Fruit fly (Drosophila melanogaster) whole organism, prepupa: ENCODE data around the gene CG31213.

Experiments
- Blimp-1 ChIP-seq: fragments of 200-800 bp; sonication (Bioruptor generic); optimal IDR thresholded peaks from 3 replicates; lab custom pipeline; 2017; ENCODE audit warnings: missing biosample characterization, missing genetic modification characterization, mild to moderate bottlenecking, moderate library complexity, missing genetic modification reagents
- CG10631 ChIP-seq: fragments of 200-800 bp; sonication (Bioruptor generic); optimal IDR thresholded peaks from 2 replicates; lab custom pipeline; 2016; ENCODE audit warnings: missing biosample characterization, missing genetic modification characterization
- CG10669 ChIP-seq: fragments of 200-800 bp; sonication (Bioruptor generic); optimal IDR thresholded peaks from 3 replicates; lab custom pipeline; 2018; ENCODE audit warnings: missing biosample characterization, mild to moderate bottlenecking, missing genetic modification characterization, moderate library complexity
- CG11762 ChIP-seq: fragments of 200-800 bp; sonication (Bioruptor generic); optimal IDR thresholded peaks from 3 replicates; lab custom pipeline; 2016; ENCODE audit warnings: missing biosample characterization, missing genetic modification characterization; ENCODE audit not compliant: insufficient read depth
- CG11902 ChIP-seq: fragments of 200-800 bp; sonication (Bioruptor generic); optimal IDR thresholded peaks from 3 replicates; lab custom pipeline; 2016; ENCODE audit warnings: missing biosample characterization, missing genetic modification characterization
- CG15336 ChIP-seq: fragments of 200-800 bp; sonication (Bioruptor generic); IDR thresholded peaks from 2 replicates; pipeline ENCODE4 v1.3.6; 2022; ENCODE audit warnings: missing biosample characterization, missing genetic modification characterization
- CG3032 ChIP-seq: fragments of 200-800 bp; optimal IDR thresholded peaks from 2 replicates; lab custom pipeline; 2019; ENCODE audit warnings: missing biosample characterization, mild to moderate bottlenecking, missing genetic modification characterization, moderate library complexity
- CG31627 ChIP-seq: fragments of 200-800 bp; sonication (Bioruptor generic); optimal IDR thresholded peaks from 3 replicates; lab custom pipeline; 2016; ENCODE audit warnings: missing biosample characterization, missing genetic modification characterization
- CG32006 ChIP-seq: fragments of 200-800 bp; sonication (Bioruptor generic); optimal IDR thresholded peaks from 3 replicates; lab custom pipeline; 2017; ENCODE audit warnings: missing biosample characterization, mild to moderate bottlenecking, missing genetic modification characterization
- CG34406 ChIP-seq: fragments of 200-800 bp; sonication (Bioruptor generic); optimal IDR thresholded peaks from 3 replicates; lab custom pipeline; 2016; ENCODE audit warnings: missing biosample characterization, missing genetic modification characterization
- CG3919 ChIP-seq: fragments of 200-800 bp; sonication (Bioruptor generic); optimal IDR thresholded peaks from 3 replicates; lab custom pipeline; 2016; ENCODE audit warnings: missing biosample characterization, missing genetic modification characterization
- CG6163 ChIP-seq: fragments of 200-800 bp; sonication (Bioruptor generic); IDR thresholded peaks from 3 replicates; pipeline ENCODE4 v1.3.6; 2022; ENCODE audit warnings: missing biosample characterization, missing genetic modification characterization
- CG6792 ChIP-seq: fragments of 200-800 bp; sonication (Bioruptor generic); optimal IDR thresholded peaks from 3 replicates; lab custom pipeline; 2016; ENCODE audit warnings: missing biosample characterization, missing genetic modification characterization
- CG8119 ChIP-seq: fragments of 200-800 bp; sonication (Bioruptor generic); IDR thresholded peaks from 3 replicates; pipeline ENCODE4 v1.3.6; 2022; ENCODE audit warnings: missing biosample characterization, missing genetic modification characterization
- Eip75B ChIP-seq: fragments of 200-800 bp; sonication (Bioruptor generic); optimal IDR thresholded peaks from 3 replicates; lab custom pipeline; 2016; ENCODE audit warnings: missing biosample characterization, missing genetic modification characterization
- Ets21C ChIP-seq: fragments of 200-800 bp; sonication (Bioruptor generic); optimal IDR thresholded peaks from 3 replicates; lab custom pipeline; 2016; ENCODE audit warnings: missing biosample characterization, missing genetic modification characterization
- Ets96B ChIP-seq: fragments of 200-800 bp; optimal IDR thresholded peaks from 2 replicates; lab custom pipeline; 2019; ENCODE audit warnings: missing biosample characterization, mild to moderate bottlenecking, missing genetic modification characterization, moderate library complexity
- Gug ChIP-seq: fragments of 200-800 bp; sonication (Bioruptor generic); IDR thresholded peaks from 2 replicates; pipeline ENCODE4 v1.3.6; 2022; ENCODE audit warnings: missing biosample characterization, missing genetic modification characterization
- Hr38 ChIP-seq: sonication (Bioruptor generic); optimal IDR thresholded peaks from 2 replicates; lab custom pipeline; 2016; ENCODE audit warnings: missing biosample characterization, missing genetic modification characterization
- Lpt ChIP-seq: fragments of 200-800 bp; sonication (Bioruptor generic); optimal IDR thresholded peaks from 3 replicates; lab custom pipeline; 2016; ENCODE audit warnings: missing biosample characterization, missing genetic modification characterization
- Sox102F ChIP-seq: fragments of 200-800 bp; sonication (Bioruptor generic); optimal IDR thresholded peaks from 2 replicates; lab custom pipeline; 2016; ENCODE audit warnings: missing biosample characterization, mild to moderate bottlenecking, missing genetic modification characterization
- Sox14 ChIP-seq: fragments of 200-800 bp; sonication (Bioruptor generic); optimal IDR thresholded peaks from 3 replicates; lab custom pipeline; 2016; ENCODE audit warnings: missing biosample characterization, missing genetic modification characterization
- achi ChIP-seq: fragments of 200-800 bp; sonication (Bioruptor generic); optimal IDR thresholded peaks from 3 replicates; lab custom pipeline; 2016; ENCODE audit warnings: missing biosample characterization, missing genetic modification characterization
- cyc ChIP-seq: fragments of 200-800 bp; sonication (Bioruptor generic); optimal IDR thresholded peaks from 3 replicates; lab custom pipeline; 2016; ENCODE audit warnings: missing biosample characterization, missing genetic modification characterization
- dsx ChIP-seq: fragments of 200-800 bp; optimal IDR thresholded peaks from 3 replicates; lab custom pipeline; 2019; ENCODE audit warnings: missing biosample characterization, mild to moderate bottlenecking, missing genetic modification characterization, moderate library complexity; ENCODE audit not compliant: poor library complexity, severe bottlenecking
- eg ChIP-seq: fragments of 200-800 bp; sonication (Bioruptor generic); IDR thresholded peaks from 3 replicates; pipeline ENCODE4 v1.3.6; 2022; ENCODE audit warnings: missing biosample characterization, missing genetic modification characterization
- esn ChIP-seq: fragments of 200-800 bp; sonication (Bioruptor generic); optimal IDR thresholded peaks from 2 replicates; lab custom pipeline; 2016; ENCODE audit warnings: missing biosample characterization, mild to moderate bottlenecking, missing genetic modification characterization, moderate library complexity
- fd59A ChIP-seq: fragments of 200-800 bp; sonication (Bioruptor generic); optimal IDR thresholded peaks from 2 replicates; lab custom pipeline; 2017; ENCODE audit warnings: missing biosample characterization, mild to moderate bottlenecking, missing genetic modification characterization, missing genetic modification reagents
- fd85E ChIP-seq: fragments of 200-800 bp; sonication (Bioruptor generic); optimal IDR thresholded peaks from 3 replicates; lab custom pipeline; 2016; ENCODE audit warnings: missing biosample characterization, missing genetic modification characterization
- fkh ChIP-seq: fragments of 200-800 bp; sonication (Bioruptor generic); optimal IDR thresholded peaks from 3 replicates; lab custom pipeline; 2017; ENCODE audit warnings: missing biosample characterization, mild to moderate bottlenecking, missing genetic modification characterization, moderate library complexity
- lz ChIP-seq: fragments of 200-800 bp; sonication (Bioruptor generic); optimal IDR thresholded peaks from 3 replicates; lab custom pipeline; 2016; ENCODE audit warnings: missing biosample characterization, missing genetic modification characterization
- net ChIP-seq: fragments of 200-800 bp; sonication (Bioruptor generic); optimal IDR thresholded peaks from 3 replicates; lab custom pipeline; 2016; ENCODE audit warnings: missing biosample characterization, missing genetic modification characterization
- pdm3 ChIP-seq: fragments of 200-800 bp; sonication (Bioruptor generic); optimal IDR thresholded peaks from 3 replicates; lab custom pipeline; 2016; ENCODE audit warnings: missing biosample characterization, missing genetic modification characterization
- spab ChIP-seq: fragments of 200-800 bp; sonication (Bioruptor generic); optimal IDR thresholded peaks from 2 replicates; lab custom pipeline; 2017; ENCODE audit warnings: missing biosample characterization, mild to moderate bottlenecking, missing genetic modification characterization, missing genetic modification reagents
- ss ChIP-seq, 2 experiments: fragments of 200-800 bp; sonication (Bioruptor generic); optimal IDR thresholded peaks; 2 replicates in 1 of 2; 3 replicates in 1 of 2; lab custom pipeline; 2017 to 2018; ENCODE audit warnings: mild to moderate bottlenecking in 2 of 2, missing biosample characterization in 2 of 2, missing genetic modification characterization in 2 of 2, moderate library complexity in 1 of 2
- svp ChIP-seq: fragments of 200-800 bp; sonication (Bioruptor generic); peaks from one replicate; lab custom pipeline; 2016; ENCODE audit warnings: missing biosample characterization, missing genetic modification characterization
- vri ChIP-seq: fragments of 200-800 bp; sonication (Bioruptor generic); optimal IDR thresholded peaks from 3 replicates; lab custom pipeline; 2016; ENCODE audit warnings: missing biosample characterization, mild to moderate bottlenecking, missing genetic modification characterization

CG31213 gene

DNA sequence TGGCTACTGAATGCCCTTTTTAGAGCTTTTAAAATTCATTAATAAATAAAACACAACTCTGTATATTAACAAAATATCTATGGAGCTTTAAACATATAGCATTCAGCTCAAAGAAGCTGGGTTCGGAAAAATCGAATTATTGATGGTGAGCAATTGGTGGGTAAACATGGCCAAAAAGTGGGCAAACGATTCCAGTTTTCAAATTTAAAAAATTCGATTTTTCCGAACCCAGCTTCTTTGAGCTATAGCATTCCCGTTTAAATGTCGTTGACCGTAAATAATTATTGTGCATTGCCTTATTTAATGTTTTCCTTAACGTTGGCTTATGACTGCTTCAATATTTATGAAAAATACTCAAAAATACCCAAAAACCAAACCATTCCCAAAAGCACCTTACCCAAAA, 28.9 kb downstream of the CG31213 start (continued):
- TF ChIP-seq eg (no peak), spab (GFP tag; lab: Kevin White, UChicago) (peak; percentile 16), Ets96B (tag; lab: Kevin White, UChicago) (no peak), CG11762 (GFP tag; lab: Kevin White, UChicago) (no peak), CG6792 (GFP tag; lab: Kevin White, UChicago) (peak; percentile 34), CG34406 (GFP tag; lab: Kevin White, UChicago) (peak; percentile 46), Sox14 (GFP tag; lab: Kevin White, UChicago) (peak; percentile 39), fkh (GFP tag; lab: Kevin White, UChicago) (no peak), vri (GFP tag; lab: Kevin White, UChicago) (no peak), CG6163 (GFP tag; lab: Robert Waterston, UW) (no peak), Lpt (no peak), Sox102F (GFP tag; lab: Kevin White, UChicago) (peak; percentile 35), net (GFP tag; lab: Kevin White, UChicago) (peak; percentile 44), fd59A (peak; percentile 23), achi (GFP tag; lab: Kevin White, UChicago) (peak; percentile 35), Ets21C (peak; percentile 38), lz (GFP tag; lab: Kevin White, UChicago) (peak; percentile 49)

DNA sequence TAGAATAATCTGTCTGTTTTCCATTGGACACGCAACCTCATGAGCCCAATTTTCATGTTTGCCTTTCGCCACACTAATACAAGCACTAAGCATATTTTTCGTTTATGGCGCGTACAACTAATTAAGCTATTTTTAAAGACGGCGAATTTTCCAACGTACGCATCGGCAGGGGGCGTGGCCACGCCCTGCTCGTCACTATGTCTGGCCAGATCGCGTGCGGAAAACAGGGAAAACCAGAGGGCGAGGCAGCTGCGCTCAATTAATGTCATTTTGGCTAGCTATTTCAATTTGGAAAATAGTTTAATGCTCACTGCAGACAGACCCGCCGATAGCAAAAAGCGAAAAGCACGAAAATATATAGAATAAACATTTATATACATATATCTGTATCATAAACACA, 32.0 kb downstream of the CG31213 start:
- TF ChIP-seq CG3032 (tag; lab: Kevin White, UChicago), result no peak
- TF ChIP-seq CG32006 (GFP tag; lab: Kevin White, UChicago), result no peak
- no peak for TF ChIP-seq fd85E (GFP tag; lab: Kevin White, UChicago)
- TF ChIP-seq dsx (GFP tag; lab: Kevin White, UChicago), result no peak
- TF ChIP-seq Gug (GFP tag; lab: Robert Waterston, UW), result no peak
- no peak for TF ChIP-seq spab (GFP tag; lab: Kevin White, UChicago)
- no peak for TF ChIP-seq Eip75B
- no peak for TF ChIP-seq eg
- TF ChIP-seq pdm3 (GFP tag; lab: Kevin White, UChicago), result no peak
- no peak for TF ChIP-seq ss (GFP tag; optimal IDR thresholded peaks at IDR 0.05; lab: Kevin White, UChicago)
- TF ChIP-seq CG6792 (GFP tag; lab: Kevin White, UChicago), result no peak
- TF ChIP-seq CG10631 (GFP tag; lab: Kevin White, UChicago), result no peak
- TF ChIP-seq Blimp-1 (GFP tag; lab: Kevin White, UChicago), result no peak
- TF ChIP-seq Ets21C, result no peak
- no peak for TF ChIP-seq CG11762 (GFP tag; lab: Kevin White, UChicago)
- no peak for TF ChIP-seq net (GFP tag; lab: Kevin White, UChicago)
- TF ChIP-seq cyc (GFP tag; lab: Kevin White, UChicago), result no peak

DNA sequence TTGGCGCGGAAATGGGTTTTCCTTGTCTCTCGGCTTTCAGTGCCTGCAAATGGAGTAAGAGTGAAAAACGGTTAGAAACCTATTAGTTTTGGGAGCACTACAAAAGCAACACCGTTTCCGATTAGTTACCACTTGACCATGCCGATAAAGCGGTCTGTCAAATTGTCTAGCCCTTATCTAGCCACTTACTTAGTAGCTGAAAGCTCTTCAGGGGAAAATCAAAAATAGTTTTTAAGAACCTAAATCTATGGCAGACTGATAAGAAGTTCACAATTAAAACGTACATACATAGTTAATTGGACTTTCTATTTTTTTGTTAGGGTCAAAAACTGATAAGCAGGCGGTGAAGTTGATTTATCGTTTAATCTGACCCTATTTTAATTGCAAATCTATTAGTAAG, 33.9 kb downstream of the CG31213 start:
- no peak for TF ChIP-seq CG11902 (GFP tag; lab: Kevin White, UChicago)
- TF ChIP-seq esn, result no peak
- TF ChIP-seq svp (GFP tag; lab: Kevin White, UChicago), result no peak
- TF ChIP-seq CG10631 (GFP tag; lab: Kevin White, UChicago), result no peak
- no peak for TF ChIP-seq CG15336 (GFP tag; lab: Robert Waterston, UW)
- TF ChIP-seq CG8119 (GFP tag; lab: Robert Waterston, UW), result no peak
- no peak for TF ChIP-seq CG3919 (GFP tag; lab: Kevin White, UChicago)
- TF ChIP-seq CG31627 (GFP tag; lab: Kevin White, UChicago), result no peak
- no peak for TF ChIP-seq Lpt
- no peak for TF ChIP-seq pdm3 (GFP tag; lab: Kevin White, UChicago)
- TF ChIP-seq CG10669, result no peak
- TF ChIP-seq CG6163 (GFP tag; lab: Robert Waterston, UW), result no peak
- no peak for TF ChIP-seq Gug (GFP tag; lab: Robert Waterston, UW)
- no peak for TF ChIP-seq achi (GFP tag; lab: Kevin White, UChicago)
- TF ChIP-seq Hr38 (GFP tag; lab: Kevin White, UChicago), result no peak
- TF ChIP-seq, all 60 proteins: peak for 0
